Worm (Caenorhabditis elegans): ENCODE data around the gene agt-2.
"Not testable (repeated sequence)": the region's sequence is repeated elsewhere in the genome, so short reads cannot be mapped to it uniquely, and the experiment has no call there.

agt-2 gene

ce11 chrII:5355384-5355783 lies 18.2 kb downstream of the agt-2 start, which contains the start of gene srg-69:
TSS of gene srg-69 (plus strand) at chrII:5355684.
- TF ChIP-seq ztf-11 (tag; optimal IDR thresholded peaks at IDR 0.05) (no peak), ceh-28 (tag; optimal IDR thresholded peaks at IDR 0.05) (no peak), nhr-12 (tag; optimal IDR thresholded peaks at IDR 0.05) (no peak), tbx-2 (tag; optimal IDR thresholded peaks at IDR 0.05) (no peak), lin-39 (tag; optimal IDR thresholded peaks at IDR 0.05) (no peak), nhr-237 (tag; optimal IDR thresholded peaks at IDR 0.05) (no peak), mml-1 (tag; optimal IDR thresholded peaks at IDR 0.05) (no peak), unc-39 (tag; optimal IDR thresholded peaks at IDR 0.05) (no peak)

ce11 chrII:5353642-5354041 lies 20.0 kb downstream of the agt-2 start:
- TF ChIP-seq fkh-10 (GFP tag; optimal IDR thresholded peaks at IDR 0.05): no peak
- TF ChIP-seq eor-1 (tag; optimal IDR thresholded peaks at IDR 0.05): no peak
- peak; percentile 70 for TF ChIP-seq lsy-12 (tag; optimal IDR thresholded peaks at IDR 0.05)
- TF ChIP-seq pqm-1 (tag; optimal IDR thresholded peaks at IDR 0.05): no peak
- peak; percentile 37 for TF ChIP-seq elt-2 (tag; optimal IDR thresholded peaks at IDR 0.05)
- TF ChIP-seq egl-5 (tag; optimal IDR thresholded peaks at IDR 0.05): no peak
- TF ChIP-seq lin-15B (tag; optimal IDR thresholded peaks at IDR 0.05): no peak
- no peak for TF ChIP-seq unc-39 (tag; optimal IDR thresholded peaks at IDR 0.05)
- peak; percentile 70 for TF ChIP-seq nhr-43 (tag; optimal IDR thresholded peaks at IDR 0.05; ENCODE audit: poor library complexity, severe bottlenecking)
- TF ChIP-seq ceh-82 (tag; optimal IDR thresholded peaks at IDR 0.05): no peak
- no peak for TF ChIP-seq lin-39 (tag; optimal IDR thresholded peaks at IDR 0.05)
- no peak for TF ChIP-seq tbx-2 (tag; optimal IDR thresholded peaks at IDR 0.05)
- TF ChIP-seq pha-4 (tag; optimal IDR thresholded peaks at IDR 0.05): no peak

DNA sequence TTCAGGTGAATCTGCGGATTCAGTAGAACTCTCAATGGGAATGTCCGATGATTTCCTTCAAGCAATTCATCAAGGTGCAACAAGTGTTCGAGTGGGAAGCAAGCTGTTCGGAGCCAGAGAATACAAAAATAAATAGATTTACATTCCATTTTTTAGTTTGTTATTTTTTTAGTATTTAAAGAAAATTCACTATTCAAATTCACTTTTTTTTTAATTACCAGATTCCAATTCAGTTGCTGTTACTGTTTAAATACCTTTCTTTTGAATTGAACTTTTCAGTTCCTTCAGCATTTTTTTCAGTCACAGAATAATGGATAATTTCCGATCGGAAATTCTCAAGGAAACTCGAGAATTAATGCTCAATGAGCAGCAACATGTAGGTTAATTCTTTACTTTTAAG lies 21.8 kb downstream of the agt-2 start, which contains the start of gene F09E5.7:
F09E5.7 (plus strand) TSS at position 301 of the 400 bp plus-strand sequence.
- TF ChIP-seq nhr-11 (tag; optimal IDR thresholded peaks at IDR 0.05) (no peak), elt-1 (tag; optimal IDR thresholded peaks at IDR 0.05) (no peak), unc-39 (tag; optimal IDR thresholded peaks at IDR 0.05) (no peak), elt-3 (tag; optimal IDR thresholded peaks at IDR 0.05) (no peak)

ce11 chrII:5350357-5350756 lies 23.3 kb downstream of the agt-2 start, which contains the start of gene F09E5.8:
TSS of gene F09E5.8 (plus strand) at chrII:5350669.
- not testable (repeated sequence) for TF ChIP-seq eor-1, ZK546.5, nhr-11 (tag; optimal IDR thresholded peaks at IDR 0.05)

ce11 chrII:5346350-5346749 lies 27.3 kb downstream of the agt-2 start:
- TF ChIP-seq egl-5 (tag; optimal IDR thresholded peaks at IDR 0.05) (peak; percentile 11), nhr-23 (tag; optimal IDR thresholded peaks at IDR 0.05) (peak; percentile 74), R02D3.7 (tag; optimal IDR thresholded peaks at IDR 0.05) (peak; percentile 61), nfya-1 (tag; optimal IDR thresholded peaks at IDR 0.05; ENCODE audit: insufficient read depth) (peak; percentile 74), ceh-82 (tag; optimal IDR thresholded peaks at IDR 0.05) (peak; percentile 19), nhr-25 (tag; optimal IDR thresholded peaks at IDR 0.05) (peak; percentile 57), nhr-43 (tag; optimal IDR thresholded peaks at IDR 0.05; ENCODE audit: poor library complexity, severe bottlenecking) (peak; percentile 43), lin-39 (tag; optimal IDR thresholded peaks at IDR 0.05) (peak; percentile 52), elt-2 (tag; optimal IDR thresholded peaks at IDR 0.05) (peak; percentile 62), jun-1 (tag; optimal IDR thresholded peaks at IDR 0.05) (peak; percentile 31), lin-15B (tag; optimal IDR thresholded peaks at IDR 0.05) (peak; percentile 47), ceh-28 (tag; optimal IDR thresholded peaks at IDR 0.05) (peak; percentile 42), pha-4 (tag; optimal IDR thresholded peaks at IDR 0.05) (peak; percentile 72)

ce11 chrII:5344775-5345174 lies 28.9 kb downstream of the agt-2 start, which contains the start of gene F09E5.14:
TSS of gene F09E5.14 (minus strand) at chrII:5344875.
- TF ChIP-seq egl-5 (tag; optimal IDR thresholded peaks at IDR 0.05) (no peak), egl-27 (tag; optimal IDR thresholded peaks at IDR 0.05) (no peak), mml-1 (tag; optimal IDR thresholded peaks at IDR 0.05) (no peak), nhr-237 (tag; optimal IDR thresholded peaks at IDR 0.05) (no peak), ceh-16 (tag; optimal IDR thresholded peaks at IDR 0.05) (no peak), elt-3 (tag; optimal IDR thresholded peaks at IDR 0.05) (no peak), ama-1 (optimal IDR thresholded peaks at IDR 0.05) (no peak), ztf-11 (tag; optimal IDR thresholded peaks at IDR 0.05) (no peak), nhr-28 (tag; optimal IDR thresholded peaks at IDR 0.05) (no peak), fos-1 (tag; optimal IDR thresholded peaks at IDR 0.05) (no peak), R02D3.7 (tag; optimal IDR thresholded peaks at IDR 0.05) (no peak), ceh-9 (tag; optimal IDR thresholded peaks at IDR 0.05) (no peak), nhr-23 (tag; optimal IDR thresholded peaks at IDR 0.05) (no peak), nhr-76 (tag; optimal IDR thresholded peaks at IDR 0.05) (no peak), unc-39 (tag; optimal IDR thresholded peaks at IDR 0.05) (no peak), sea-2 (GFP tag; optimal IDR thresholded peaks at IDR 0.05) (no peak)

All from whole organism, L3 larva.